Worm (Caenorhabditis elegans): ENCODE data around the gene ubh-2.

ubh-2 gene

ce11 chrV:6549148-6549547 is 39.5 kb upstream of the ubh-2 start, which contains the start of gene K04A8.20:
K04A8.20 (plus strand) TSS chrV:6549448.
- TF ChIP-seq tra-4 (tag; optimal IDR thresholded peaks at IDR 0.05), result no peak

ce11 chrV:6548309-6548708 is 38.7 kb upstream of the ubh-2 start:
- TF ChIP-seq tra-4 (tag; optimal IDR thresholded peaks at IDR 0.05) (no peak), pes-1 (GFP tag; IDR thresholded peaks at IDR 0.05) (no peak), tbx-37 (GFP tag; conservative IDR thresholded peaks at IDR 0.05) (no peak), aly-1 (tag; optimal IDR thresholded peaks at IDR 0.05) (no peak), B0310.2 (tag; optimal IDR thresholded peaks at IDR 0.05) (no peak), hnd-1 (tag; optimal IDR thresholded peaks at IDR 0.05) (no peak), flt-1 (GFP tag; IDR thresholded peaks at IDR 0.05) (no peak), hmg-4 (GFP tag; optimal IDR thresholded peaks at IDR 0.05) (no peak), sea-1 (GFP tag; conservative IDR thresholded peaks at IDR 0.05) (no peak), scrt-1 (GFP tag; IDR thresholded peaks at IDR 0.05) (no peak), tbx-11 (GFP tag; IDR thresholded peaks at IDR 0.05) (no peak), ets-7 (tag; optimal IDR thresholded peaks at IDR 0.05) (no peak), ama-1 (optimal IDR thresholded peaks at IDR 0.05) (no peak), hmbx-1 (tag; optimal IDR thresholded peaks at IDR 0.05) (no peak), ceh-36 (tag; optimal IDR thresholded peaks at IDR 0.05) (no peak), ceh-13 (GFP tag; optimal IDR thresholded peaks at IDR 0.05) (no peak), F13C5.2 (tag; optimal IDR thresholded peaks at IDR 0.05) (no peak)

DNA sequence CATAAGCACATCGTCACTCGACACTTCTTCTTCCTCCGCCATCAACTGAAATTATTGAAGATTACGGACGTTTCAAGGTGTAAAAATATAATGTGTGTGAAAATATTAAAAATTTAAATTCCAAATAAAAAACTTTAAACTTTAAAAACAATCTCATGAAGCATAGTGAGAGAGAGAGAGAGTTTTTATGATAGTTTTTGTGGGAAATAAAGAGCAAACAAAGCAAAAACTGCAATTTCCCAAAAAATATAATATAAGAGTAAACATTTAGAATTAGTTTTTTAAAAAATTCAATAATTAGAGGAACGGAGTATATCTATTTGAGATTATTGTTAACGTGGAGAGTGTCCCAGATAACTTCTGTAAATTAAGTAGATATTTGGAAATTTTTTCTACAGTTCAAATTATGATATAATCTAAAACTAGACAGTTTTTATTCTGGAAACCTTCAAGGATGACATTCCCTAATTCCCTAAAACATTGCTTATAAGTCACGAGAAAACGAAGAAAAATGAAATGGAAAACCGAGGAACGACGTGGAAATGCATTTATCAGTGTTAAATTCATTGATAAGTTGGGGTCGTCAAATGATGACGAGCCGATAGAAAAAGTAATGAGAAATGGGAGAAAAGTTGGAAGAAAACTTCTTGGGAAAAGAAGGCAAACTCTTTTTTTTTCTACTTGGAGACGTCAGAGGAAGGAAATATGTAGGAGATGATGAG is 37.0 kb upstream of the ubh-2 start, which contains the start of gene dre-1:
Gene dre-1, minus strand, starts transcription at position 51 of the 722 bp plus-strand sequence.
- TF ChIP-seq tra-4 (tag; optimal IDR thresholded peaks at IDR 0.05), result no peak
- no peak for TF ChIP-seq ets-7 (tag; optimal IDR thresholded peaks at IDR 0.05)
- no peak for TF ChIP-seq ceh-36 (tag; optimal IDR thresholded peaks at IDR 0.05)
- TF ChIP-seq hnd-1 (tag; optimal IDR thresholded peaks at IDR 0.05), result no peak

ce11 chrV:6544999-6545398 is 35.4 kb upstream of the ubh-2 start:
- no peak for TF ChIP-seq B0310.2 (tag; optimal IDR thresholded peaks at IDR 0.05)
- peak; percentile 35 for TF ChIP-seq hmg-4 (GFP tag; optimal IDR thresholded peaks at IDR 0.05)

DNA sequence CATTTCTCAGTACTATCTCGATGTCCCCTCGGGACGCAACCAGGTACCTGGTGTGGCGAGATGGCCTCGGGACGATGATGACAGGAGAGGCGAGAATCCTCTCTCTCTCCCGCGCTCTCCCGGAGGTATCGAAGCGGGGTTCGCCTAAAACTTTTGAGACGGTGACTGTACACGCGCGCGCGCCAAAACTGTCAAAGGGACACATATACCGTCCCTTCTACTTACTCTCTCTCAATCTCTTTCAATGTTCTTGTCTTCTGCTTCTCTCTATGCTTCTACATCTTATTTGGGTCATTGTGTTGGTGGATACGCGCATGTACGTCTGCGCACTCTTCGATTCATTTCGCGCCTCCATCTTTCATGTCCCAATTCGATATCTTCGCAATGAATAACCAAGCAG is 32.3 kb upstream of the ubh-2 start:
- TF ChIP-seq hmg-4 (GFP tag; optimal IDR thresholded peaks at IDR 0.05), result peak; percentile 11
- TF ChIP-seq F13C5.2 (tag; optimal IDR thresholded peaks at IDR 0.05), result no peak

DNA sequence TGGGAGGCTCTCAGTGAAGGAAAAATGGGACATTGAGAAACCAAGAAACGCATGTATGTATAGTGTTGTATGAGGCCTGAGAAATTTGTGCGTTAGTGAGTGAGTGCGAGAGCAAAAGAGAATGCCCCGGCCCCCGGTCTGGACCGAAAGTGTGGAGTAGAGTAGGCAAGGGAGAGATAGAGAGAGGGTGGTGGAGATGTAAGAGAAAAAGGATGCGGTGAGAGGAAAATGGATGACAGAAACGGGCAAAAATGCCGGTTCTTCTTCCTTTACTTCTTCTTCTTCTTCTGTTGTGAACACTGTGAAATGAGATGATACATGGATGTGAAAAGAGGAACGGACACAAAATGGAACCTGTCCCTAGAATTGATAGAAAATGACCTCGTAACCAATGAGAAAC is 28.7 kb upstream of the ubh-2 start:
- TF ChIP-seq pes-1 (GFP tag; IDR thresholded peaks at IDR 0.05) (no peak), hmg-4 (GFP tag; optimal IDR thresholded peaks at IDR 0.05) (peak; percentile 17), ets-7 (tag; optimal IDR thresholded peaks at IDR 0.05) (no peak), aly-1 (tag; optimal IDR thresholded peaks at IDR 0.05) (peak; percentile 5), hmbx-1 (tag; optimal IDR thresholded peaks at IDR 0.05) (no peak)

DNA sequence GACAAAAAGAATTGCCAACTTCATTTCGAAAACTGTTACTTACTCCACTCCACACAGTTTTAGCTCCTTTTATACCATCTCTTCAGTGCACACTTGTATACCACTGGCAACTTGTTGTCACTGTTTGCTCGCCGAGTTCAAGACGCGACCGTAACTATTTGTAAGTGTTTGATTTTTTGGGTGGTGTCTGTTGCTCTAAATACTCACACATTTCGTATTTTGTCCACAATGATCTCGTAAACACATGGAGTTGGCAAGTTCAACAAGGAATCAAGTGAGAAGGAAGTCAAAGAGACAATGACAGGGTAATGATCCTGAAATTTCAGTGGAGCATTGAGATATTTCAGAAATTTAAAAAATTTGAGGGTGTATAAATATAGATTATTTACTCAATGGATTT is 23.4 kb upstream of the ubh-2 start, which contains the start of gene hpo-26:
Gene hpo-26, minus strand, starts transcription at position 31 of the 400 bp plus-strand sequence.
- TF ChIP-seq ceh-13 (GFP tag; optimal IDR thresholded peaks at IDR 0.05) (no peak), tbx-37 (GFP tag; conservative IDR thresholded peaks at IDR 0.05) (no peak), ama-1 (optimal IDR thresholded peaks at IDR 0.05) (no peak), B0310.2 (tag; optimal IDR thresholded peaks at IDR 0.05) (no peak), flt-1 (GFP tag; IDR thresholded peaks at IDR 0.05) (no peak), sea-1 (GFP tag; conservative IDR thresholded peaks at IDR 0.05) (no peak), F13C5.2 (tag; optimal IDR thresholded peaks at IDR 0.05) (no peak), ets-7 (tag; optimal IDR thresholded peaks at IDR 0.05) (no peak), aly-1 (tag; optimal IDR thresholded peaks at IDR 0.05) (no peak), hmg-4 (GFP tag; optimal IDR thresholded peaks at IDR 0.05) (no peak), tbx-11 (GFP tag; IDR thresholded peaks at IDR 0.05) (no peak), tra-4 (tag; optimal IDR thresholded peaks at IDR 0.05) (no peak), scrt-1 (GFP tag; IDR thresholded peaks at IDR 0.05) (no peak)

DNA sequence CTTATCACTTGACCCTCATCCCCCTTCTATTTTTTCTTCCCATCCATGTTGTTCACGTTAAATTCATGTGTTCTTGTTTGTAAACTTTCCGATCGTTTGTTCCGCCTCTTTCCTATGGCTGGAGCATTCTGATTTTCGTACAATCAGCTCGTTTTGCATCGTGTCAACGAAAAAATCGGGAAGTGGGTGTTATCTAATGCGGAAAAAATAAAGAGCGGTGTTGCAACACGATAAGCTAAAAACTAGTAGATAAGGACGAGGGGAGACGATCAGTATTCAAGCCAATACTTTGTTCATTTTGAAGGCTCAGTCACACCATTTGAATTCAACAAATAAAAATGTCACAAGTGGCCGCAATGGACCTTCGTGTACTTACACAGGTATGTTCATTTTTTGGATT is 15.1 kb upstream of the ubh-2 start, which contains the start of gene acs-1:
Gene acs-1, plus strand, starts transcription at position 233 of the 400 bp plus-strand sequence.
- TF ChIP-seq hmbx-1 (tag; optimal IDR thresholded peaks at IDR 0.05) (no peak), sea-1 (GFP tag; conservative IDR thresholded peaks at IDR 0.05) (no peak), pes-1 (GFP tag; IDR thresholded peaks at IDR 0.05) (no peak), aly-1 (tag; optimal IDR thresholded peaks at IDR 0.05) (no peak)

DNA sequence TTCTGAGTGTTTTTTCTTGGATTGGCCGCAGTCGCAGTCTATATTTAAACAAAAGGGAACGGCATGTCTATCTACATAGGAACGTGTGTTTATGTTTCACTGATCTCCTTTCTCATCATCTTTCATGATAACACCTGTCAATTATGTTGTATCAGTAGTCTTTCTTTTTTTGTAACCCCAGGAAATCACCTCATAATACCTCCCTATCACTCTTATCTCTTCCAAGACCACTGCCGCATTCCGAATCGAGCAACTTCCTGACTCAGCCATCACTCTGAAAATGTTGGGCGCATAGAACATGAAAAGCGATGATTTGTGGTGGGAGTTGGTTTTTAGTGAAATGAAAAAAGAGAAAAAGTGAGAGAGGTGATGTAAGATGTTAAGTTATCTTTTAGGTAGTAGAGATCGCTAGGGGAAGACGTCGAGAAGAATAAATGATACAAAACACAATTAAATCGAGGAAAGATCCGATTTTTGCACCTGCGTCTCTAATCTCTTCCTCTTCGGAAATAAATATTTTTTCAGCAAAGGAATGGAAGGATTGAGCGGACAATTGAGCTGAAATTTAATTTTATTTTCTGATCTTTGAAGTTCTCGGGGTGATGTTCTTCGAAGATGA is 13.4 kb upstream of the ubh-2 start:
- no peak for TF ChIP-seq hnd-1 (tag; optimal IDR thresholded peaks at IDR 0.05)
- no peak for TF ChIP-seq flt-1 (GFP tag; IDR thresholded peaks at IDR 0.05)
- TF ChIP-seq ceh-36 (tag; optimal IDR thresholded peaks at IDR 0.05), result no peak
- no peak for TF ChIP-seq aly-1 (tag; optimal IDR thresholded peaks at IDR 0.05)
- no peak for TF ChIP-seq F13C5.2 (tag; optimal IDR thresholded peaks at IDR 0.05)
- no peak for TF ChIP-seq tbx-37 (GFP tag; conservative IDR thresholded peaks at IDR 0.05)
- no peak for TF ChIP-seq pes-1 (GFP tag; IDR thresholded peaks at IDR 0.05)
- TF ChIP-seq hmbx-1 (tag; optimal IDR thresholded peaks at IDR 0.05), result no peak
- TF ChIP-seq ets-7 (tag; optimal IDR thresholded peaks at IDR 0.05), result no peak
- TF ChIP-seq ama-1 (optimal IDR thresholded peaks at IDR 0.05), result no peak
